Fruit fly (Drosophila melanogaster) whole organism, embryonic: ENCODE measurements around the gene ast.

Source experiments
- Adf1 ChIP-seq: fragments of 200-800 bp; sonication (Bioruptor generic); IDR thresholded peaks from 2 replicates; pipeline ENCODE4 v1.3.6; 2022; ENCODE audit warnings: missing biosample characterization, missing genetic modification characterization
- Blimp-1 ChIP-seq: fragments of 200-800 bp; sonication (Bioruptor generic); optimal IDR thresholded peaks from 3 replicates; lab custom pipeline; 2018; ENCODE audit warnings: missing biosample characterization, missing genetic modification characterization, mild to moderate bottlenecking, moderate library complexity, missing genetic modification reagents
- BtbVII ChIP-seq: fragments of 200-800 bp; sonication (Bioruptor generic); optimal IDR thresholded peaks from 3 replicates; lab custom pipeline; 2017; ENCODE audit warnings: missing biosample characterization, mild to moderate bottlenecking, missing genetic modification characterization
- CG12219 ChIP-seq: fragments of 200-800 bp; sonication (Bioruptor generic); optimal IDR thresholded peaks from 3 replicates; lab custom pipeline; 2018; ENCODE audit warnings: missing biosample characterization, mild to moderate bottlenecking, missing genetic modification characterization
- CG12744 ChIP-seq: fragments of 200-800 bp; sonication (Bioruptor generic); optimal IDR thresholded peaks from 2 replicates; lab custom pipeline; 2016; ENCODE audit warnings: missing biosample characterization, missing genetic modification characterization
- CG13287 ChIP-seq: fragments of 200-800 bp; sonication (Bioruptor generic); IDR thresholded peaks from 2 replicates; pipeline ENCODE4 v1.3.6; 2022; ENCODE audit warnings: missing biosample characterization, missing genetic modification characterization; ENCODE audit not compliant: partially characterized antibody
- CG16813 ChIP-seq: fragments of 200-800 bp; sonication (Bioruptor generic); IDR thresholded peaks from 3 replicates; pipeline ENCODE4 v1.3.6; 2022; ENCODE audit warnings: missing biosample characterization, missing genetic modification characterization; ENCODE audit not compliant: partially characterized antibody
- CG17361 ChIP-seq: fragments of 200-800 bp; sonication (Bioruptor generic); IDR thresholded peaks from 3 replicates; pipeline ENCODE4 v1.3.6; 2022; ENCODE audit warnings: missing biosample characterization, missing genetic modification characterization
- CG30431 ChIP-seq: fragments of 200-800 bp; sonication (Bioruptor generic); optimal IDR thresholded peaks from 2 replicates; lab custom pipeline; 2017; ENCODE audit warnings: missing biosample characterization, missing genetic modification characterization
- CG31441 ChIP-seq: fragments of 200-800 bp; sonication (Bioruptor generic); IDR thresholded peaks from 2 replicates; pipeline ENCODE4 v1.3.6; 2022; ENCODE audit warnings: missing biosample characterization, missing genetic modification characterization
- CG33213 ChIP-seq: fragments of 200-800 bp; sonication (Bioruptor generic); optimal IDR thresholded peaks from 3 replicates; lab custom pipeline; 2016; ENCODE audit warnings: missing biosample characterization, missing genetic modification characterization
- CG3838 ChIP-seq: fragments of 200-800 bp; sonication (Bioruptor generic); optimal IDR thresholded peaks from 3 replicates; lab custom pipeline; 2016; ENCODE audit warnings: missing biosample characterization, missing genetic modification characterization
- CG8281 ChIP-seq: fragments of 200-800 bp; sonication (Bioruptor generic); optimal IDR thresholded peaks from 2 replicates; lab custom pipeline; 2018; ENCODE audit warnings: missing biosample characterization, mild to moderate bottlenecking, missing genetic modification characterization, moderate library complexity
- CG9817 ChIP-seq: fragments of 200-800 bp; sonication (Bioruptor generic); optimal IDR thresholded peaks from 2 replicates; lab custom pipeline; 2018; ENCODE audit warnings: missing biosample characterization, mild to moderate bottlenecking, missing genetic modification characterization, moderate library complexity
- Dfd ChIP-seq, 2 experiments: fragments of >200 bp; optimal IDR thresholded peaks; 2 replicates each; lab custom pipeline; 2017; ENCODE audit warnings: missing biosample characterization in 2 of 2, missing genetic modification characterization in 2 of 2
- Doc2 ChIP-seq: fragments of 200-800 bp; sonication (Bioruptor generic); IDR thresholded peaks from 2 replicates; pipeline ENCODE4 v1.3.6; 2022; ENCODE audit warnings: missing biosample characterization, missing genetic modification characterization
- Doc3 ChIP-seq: fragments of 200-800 bp; sonication (Bioruptor generic); IDR thresholded peaks from 3 replicates; pipeline ENCODE4 v1.3.6; 2022; ENCODE audit warnings: missing biosample characterization, missing genetic modification characterization; ENCODE audit not compliant: partially characterized antibody
- Dp ChIP-seq: fragments of 200-800 bp; sonication (Bioruptor generic); optimal IDR thresholded peaks from 2 replicates; lab custom pipeline; 2018; ENCODE audit warnings: missing biosample characterization, mild to moderate bottlenecking, missing genetic modification characterization, moderate library complexity
- Ets97D ChIP-seq: fragments of 200-800 bp; sonication (Bioruptor generic); optimal IDR thresholded peaks from 3 replicates; lab custom pipeline; 2016; ENCODE audit warnings: missing biosample characterization, missing genetic modification characterization
- Gsc ChIP-seq: fragments of 200-800 bp; sonication (Bioruptor generic); IDR thresholded peaks from 2 replicates; pipeline ENCODE4 v1.3.6; 2022; ENCODE audit warnings: missing biosample characterization, missing genetic modification characterization
- H15 ChIP-seq: fragments of 200-800 bp; sonication (Bioruptor generic); IDR thresholded peaks from 3 replicates; pipeline ENCODE4 v1.3.6; 2022; ENCODE audit warnings: missing biosample characterization, missing genetic modification characterization
- HLH54F ChIP-seq: fragments of 200-800 bp; sonication (Bioruptor generic); optimal IDR thresholded peaks from 3 replicates; lab custom pipeline; 2016; ENCODE audit warnings: missing biosample characterization, missing genetic modification characterization
- NC2α ChIP-seq: fragments of 200-800 bp; sonication (Bioruptor generic); optimal IDR thresholded peaks from 2 replicates; lab custom pipeline; 2016; ENCODE audit warnings: missing biosample characterization, missing genetic modification characterization
- Ptx1 ChIP-seq: fragments of 200-800 bp; sonication (Bioruptor generic); IDR thresholded peaks from 2 replicates; pipeline ENCODE4 v1.3.6; 2022; ENCODE audit warnings: missing biosample characterization, missing genetic modification characterization
- Spps ChIP-seq: fragments of 200-800 bp; sonication (Bioruptor generic); optimal IDR thresholded peaks from 2 replicates; lab custom pipeline; 2018; ENCODE audit warnings: missing biosample characterization, mild to moderate bottlenecking, missing genetic modification characterization
- TFAM ChIP-seq: fragments of 200-800 bp; sonication (Bioruptor generic); optimal IDR thresholded peaks from 2 replicates; lab custom pipeline; 2017; ENCODE audit warnings: missing biosample characterization, missing genetic modification characterization, inconsistent platforms
- Vsx1 ChIP-seq: fragments of 200-800 bp; sonication (Bioruptor generic); optimal IDR thresholded peaks from 2 replicates; lab custom pipeline; 2017; ENCODE audit warnings: missing biosample characterization, mild to moderate bottlenecking, missing genetic modification characterization, missing genetic modification reagents
- abd-A ChIP-seq: fragments of 200-800 bp; sonication (Bioruptor generic); optimal IDR thresholded peaks from 3 replicates; lab custom pipeline; 2019; ENCODE audit warnings: missing biosample characterization, mild to moderate bottlenecking, missing genetic modification characterization, moderate library complexity
- chif ChIP-seq, 2 experiments: fragments of 200-800 bp; sonication (Bioruptor generic); optimal IDR thresholded peaks; 3 replicates each; lab custom pipeline; 2016; ENCODE audit warnings: missing biosample characterization in 2 of 2, missing genetic modification characterization in 2 of 2
- disco-r ChIP-seq: fragments of 200-800 bp; sonication (Bioruptor generic); optimal IDR thresholded peaks from 2 replicates; lab custom pipeline; 2016; ENCODE audit warnings: missing biosample characterization, missing genetic modification characterization
- dmrt11E ChIP-seq: fragments of 200-800 bp; sonication (Bioruptor generic); optimal IDR thresholded peaks from 3 replicates; lab custom pipeline; 2018; ENCODE audit warnings: missing biosample characterization, mild to moderate bottlenecking, missing genetic modification characterization, moderate library complexity
- dpn ChIP-seq, 2 experiments: fragments of 200-800 bp; sonication (Bioruptor generic); optimal IDR thresholded peaks; 3 replicates each; lab custom pipeline; 2016; ENCODE audit warnings: missing biosample characterization in 2 of 2, missing genetic modification characterization in 2 of 2
- grn ChIP-seq: fragments of 200-800 bp; sonication (Bioruptor generic); optimal IDR thresholded peaks from 3 replicates; lab custom pipeline; 2017; ENCODE audit warnings: missing biosample characterization, missing genetic modification characterization
- ind ChIP-seq: fragments of 200-800 bp; sonication (Bioruptor generic); optimal IDR thresholded peaks from 3 replicates; lab custom pipeline; 2016; ENCODE audit warnings: missing biosample characterization, missing genetic modification characterization
- ken ChIP-seq: fragments of 200-800 bp; sonication (Bioruptor generic); IDR thresholded peaks from 3 replicates; pipeline ENCODE4 v1.3.6; 2022; ENCODE audit warnings: missing biosample characterization, missing genetic modification characterization
- nerfin-2 ChIP-seq: fragments of 200-800 bp; sonication (Bioruptor generic); IDR thresholded peaks from 2 replicates; pipeline ENCODE4 v1.3.6; 2022; ENCODE audit warnings: missing biosample characterization, missing genetic modification characterization; ENCODE audit not compliant: partially characterized antibody
- nmo ChIP-seq: fragments of 200-800 bp; sonication (Bioruptor generic); optimal IDR thresholded peaks from 2 replicates; lab custom pipeline; 2018; ENCODE audit warnings: missing biosample characterization, mild to moderate bottlenecking, missing genetic modification characterization, moderate library complexity
- onecut ChIP-seq: fragments of 200-800 bp; sonication (Bioruptor generic); IDR thresholded peaks from 2 replicates; pipeline ENCODE4 v1.3.6; 2022; ENCODE audit warnings: missing biosample characterization, missing genetic modification characterization
- psq ChIP-seq: fragments of 200-800 bp; sonication (Bioruptor generic); optimal IDR thresholded peaks from 2 replicates; lab custom pipeline; 2017; ENCODE audit warnings: missing biosample characterization, missing genetic modification characterization
- repo ChIP-seq: fragments of 200-800 bp; sonication (Bioruptor generic); optimal IDR thresholded peaks from 2 replicates; lab custom pipeline; 2016; ENCODE audit warnings: missing biosample characterization, missing genetic modification characterization
- seq ChIP-seq: fragments of 200-800 bp; sonication (Bioruptor generic); IDR thresholded peaks from 2 replicates; pipeline ENCODE4 v1.3.6; 2022; ENCODE audit warnings: missing biosample characterization, missing genetic modification characterization
- shn ChIP-seq: fragments of 200-800 bp; sonication (Bioruptor generic); optimal IDR thresholded peaks from 3 replicates; lab custom pipeline; 2016; ENCODE audit warnings: missing biosample characterization, missing genetic modification characterization
- sr ChIP-seq: fragments of 200-800 bp; sonication (Bioruptor generic); IDR thresholded peaks from 3 replicates; pipeline ENCODE4 v1.3.6; 2022; ENCODE audit warnings: missing biosample characterization, missing genetic modification characterization
- trh ChIP-seq: fragments of 200-800 bp; sonication (Bioruptor generic); optimal IDR thresholded peaks from 2 replicates; lab custom pipeline; 2016; ENCODE audit warnings: missing biosample characterization, missing genetic modification characterization
- vfl ChIP-seq: fragments of 200-800 bp; sonication (Bioruptor generic); optimal IDR thresholded peaks from 2 replicates; lab custom pipeline; 2016; ENCODE audit warnings: missing biosample characterization, missing genetic modification characterization
- wor ChIP-seq: fragments of 200-800 bp; sonication (Bioruptor generic); IDR thresholded peaks from 2 replicates; pipeline ENCODE4 v1.3.6; 2022; ENCODE audit warnings: missing biosample characterization, missing genetic modification characterization
- yki ChIP-seq: fragments of >200 bp; optimal IDR thresholded peaks from 3 replicates; lab custom pipeline; 2018
- zfh2 ChIP-seq: fragments of 200-800 bp; sonication (Bioruptor generic); optimal IDR thresholded peaks from 2 replicates; lab custom pipeline; 2016; ENCODE audit warnings: missing biosample characterization, missing genetic modification characterization

ast gene

dm6 chr2L:1118880-1119809, 41.4 kb downstream of the ast start (continued):
- TF ChIP-seq CG17361 (GFP tag; lab: Robert Waterston, UW) (peak; percentile 77), zfh2 (peak; percentile 75), dmrt11E (tag; lab: Kevin White, UChicago) (peak; percentile 19), Dp (GFP tag; lab: Kevin White, UChicago) (no peak), Gsc (0 out of 2 replicates have a peak, but pooled peaks have one; percentile 6), CG16813 (GFP tag; lab: Robert Waterston, UW) (no peak), seq (GFP tag; lab: Robert Waterston, UW) (peak; percentile 64; the same call in 1 of the 2 replicates), Ptx1 (GFP tag; lab: Robert Waterston, UW) (peak; percentile 84), CG12744 (GFP tag; lab: Kevin White, UChicago) (peak; percentile 28), vfl (peak; percentile 63), HLH54F (GFP tag; lab: Kevin White, UChicago) (peak; percentile 69), psq (GFP tag; lab: Kevin White, UChicago) (peak; percentile 7), Ets97D (GFP tag; lab: Kevin White, UChicago) (peak; percentile 44), sr (peak; percentile 48; the same call in 1 of the 3 replicates), CG8281 (tag; lab: Kevin White, UChicago) (no peak), disco-r (GFP tag; lab: Kevin White, UChicago) (peak; percentile 11), Blimp-1 (peak; percentile 46), chif (GFP tag; optimal IDR thresholded peaks at IDR 0.05; lab: Kevin White, UChicago) (peak in 1 of 2 experiments; percentile 65), CG12219 (peak; percentile 58), onecut (GFP tag; lab: Robert Waterston, UW) (no peak; the same call in 1 of the 2 replicates), NC2α (GFP tag; lab: Kevin White, UChicago) (no peak), repo (GFP tag; lab: Kevin White, UChicago) (peak; percentile 13), Dfd (GFP tag; optimal IDR thresholded peaks at IDR 0.05; lab: Kevin White, UChicago) (no peak), CG3838 (GFP tag; lab: Kevin White, UChicago) (no peak), TFAM (GFP tag; lab: Kevin White, UChicago) (no peak), nerfin-2 (no peak), shn (GFP tag; lab: Kevin White, UChicago) (peak; percentile 75), ken (GFP tag; lab: Robert Waterston, UW) (peak; percentile 72; the same call in 2 of the 3 replicates), CG9817 (tag; lab: Kevin White, UChicago) (peak; percentile 68), trh (GFP tag; lab: Kevin White, UChicago) (peak; percentile 12), Vsx1 (peak; percentile 33), H15 (peak; percentile 47; the same call in 2 of the 3 replicates), dpn (GFP tag; optimal IDR thresholded peaks at IDR 0.05; lab: Kevin White, UChicago) (peak; percentile 55 to 78), nmo (GFP tag; lab: Kevin White, UChicago) (peak; percentile 75), CG33213 (GFP tag; lab: Kevin White, UChicago) (peak; percentile 29), Spps (no peak), BtbVII (GFP tag; lab: Kevin White, UChicago) (peak; percentile 77), CG30431 (GFP tag; lab: Kevin White, UChicago) (peak; percentile 40), Doc3 (GFP tag; lab: Robert Waterston, UW) (no peak; the same call in 2 of the 3 replicates), Adf1 (GFP tag; lab: Robert Waterston, UW) (peak; percentile 49; the same call in 1 of the 2 replicates), abd-A (no peak), CG13287 (peak; percentile 22; the same call in 1 of the 2 replicates), yki (lab: Kevin White, UChicago) (no peak), grn (peak; percentile 92), ind (GFP tag; lab: Kevin White, UChicago) (peak; percentile 71), CG31441 (peak; percentile 73), Doc2 (GFP tag; lab: Robert Waterston, UW) (no peak; the same call in 1 of the 2 replicates), wor (GFP tag; lab: Robert Waterston, UW) (peak; percentile 47; the same call in 1 of the 2 replicates)
